Fruit fly (Drosophila melanogaster) whole organism, embryonic: Measurements from ENCODE around the gene CG42465.

ENCODE experiments used
- Blimp-1 ChIP-seq: fragments of 200-800 bp; sonication (Bioruptor generic); optimal IDR thresholded peaks from 3 replicates; lab custom pipeline; 2018; ENCODE audit warnings: missing biosample characterization, missing genetic modification characterization, mild to moderate bottlenecking, moderate library complexity, missing genetic modification reagents
- CG10209 ChIP-seq: fragments of 200-800 bp; sonication (Bioruptor generic); optimal IDR thresholded peaks from 3 replicates; lab custom pipeline; 2017; ENCODE audit warnings: missing biosample characterization, mild to moderate bottlenecking, missing genetic modification characterization, missing genetic modification reagents
- CG10274 ChIP-seq: fragments of 200-800 bp; sonication (Bioruptor generic); optimal IDR thresholded peaks from 3 replicates; lab custom pipeline; 2017; ENCODE audit warnings: missing biosample characterization, mild to moderate bottlenecking, missing genetic modification characterization
- CG10462 ChIP-seq: fragments of 200-800 bp; sonication (Bioruptor generic); optimal IDR thresholded peaks from 2 replicates; lab custom pipeline; 2016; ENCODE audit warnings: missing biosample characterization, missing genetic modification characterization
- CG11085 ChIP-seq: fragments of 200-800 bp; sonication (Bioruptor generic); IDR thresholded peaks from 2 replicates; pipeline ENCODE4 v1.3.6; 2022; ENCODE audit warnings: missing biosample characterization, missing genetic modification characterization
- CG11247 ChIP-seq: fragments of 200-800 bp; sonication (Bioruptor generic); IDR thresholded peaks from 2 replicates; pipeline ENCODE4 v1.3.6; 2022; ENCODE audit warnings: missing biosample characterization, missing genetic modification characterization
- CG14710 ChIP-seq: fragments of 200-800 bp; sonication (Bioruptor generic); optimal IDR thresholded peaks from 3 replicates; lab custom pipeline; 2019; ENCODE audit warnings: missing biosample characterization, mild to moderate bottlenecking, missing genetic modification characterization, moderate library complexity
- CG1602 ChIP-seq: fragments of 200-800 bp; sonication (Bioruptor generic); optimal IDR thresholded peaks from 3 replicates; lab custom pipeline; 2016; ENCODE audit warnings: missing biosample characterization, missing genetic modification characterization
- CG2889 ChIP-seq: fragments of 200-800 bp; sonication (Bioruptor generic); IDR thresholded peaks from 3 replicates; pipeline ENCODE4 v1.3.6; 2022; ENCODE audit warnings: missing biosample characterization, missing genetic modification characterization
- CG30431 ChIP-seq: fragments of 200-800 bp; sonication (Bioruptor generic); optimal IDR thresholded peaks from 2 replicates; lab custom pipeline; 2017; ENCODE audit warnings: missing biosample characterization, missing genetic modification characterization
- CG31224 ChIP-seq: fragments of 200-800 bp; sonication (Bioruptor generic); IDR thresholded peaks from 2 replicates; pipeline ENCODE4 v1.3.6; 2022; ENCODE audit warnings: missing biosample characterization, missing genetic modification characterization
- CG31365 ChIP-seq: fragments of 200-800 bp; sonication (Bioruptor generic); optimal IDR thresholded peaks from 2 replicates; lab custom pipeline; 2018; ENCODE audit warnings: missing biosample characterization, mild to moderate bottlenecking, missing genetic modification characterization
- CG32767 ChIP-seq: fragments of 200-800 bp; sonication (Bioruptor generic); IDR thresholded peaks from 2 replicates; pipeline ENCODE4 v1.3.6; 2022; ENCODE audit warnings: missing biosample characterization, missing genetic modification characterization
- CG32772 ChIP-seq: fragments of 200-800 bp; sonication (Bioruptor generic); IDR thresholded peaks from 2 replicates; pipeline ENCODE4 v1.3.6; 2022; ENCODE audit warnings: missing biosample characterization, missing genetic modification characterization
- CG3995 ChIP-seq: fragments of 200-800 bp; sonication (Bioruptor generic); optimal IDR thresholded peaks from 3 replicates; lab custom pipeline; 2016; ENCODE audit warnings: missing biosample characterization, missing genetic modification characterization
- CG4328 ChIP-seq: fragments of 200-800 bp; sonication (Bioruptor generic); optimal IDR thresholded peaks from 3 replicates; lab custom pipeline; 2017; ENCODE audit warnings: missing biosample characterization, missing genetic modification reagents, missing genetic modification characterization
- CG5245 ChIP-seq: fragments of 200-800 bp; sonication (Bioruptor generic); optimal IDR thresholded peaks from 3 replicates; lab custom pipeline; 2016; ENCODE audit warnings: missing biosample characterization, missing genetic modification characterization
- CG7745 ChIP-seq: fragments of 200-800 bp; sonication (Bioruptor generic); optimal IDR thresholded peaks from 2 replicates; lab custom pipeline; 2018; ENCODE audit warnings: missing biosample characterization, mild to moderate bottlenecking, missing genetic modification characterization, moderate library complexity
- CG7963 ChIP-seq: fragments of 200-800 bp; sonication (Bioruptor generic); IDR thresholded peaks from 3 replicates; pipeline ENCODE4 v1.3.6; 2022; ENCODE audit warnings: missing biosample characterization, missing genetic modification characterization; ENCODE audit not compliant: partially characterized antibody
- CG7987 ChIP-seq: fragments of 200-800 bp; sonication (Bioruptor generic); optimal IDR thresholded peaks from 2 replicates; lab custom pipeline; 2018; ENCODE audit warnings: missing biosample characterization, mild to moderate bottlenecking, missing genetic modification characterization, moderate library complexity
- CG8924 ChIP-seq: fragments of 200-800 bp; optimal IDR thresholded peaks from 3 replicates; lab custom pipeline; 2019; ENCODE audit warnings: missing biosample characterization, mild to moderate bottlenecking, missing genetic modification characterization, moderate library complexity
- CG9609 ChIP-seq: fragments of 200-800 bp; sonication (Bioruptor generic); optimal IDR thresholded peaks from 3 replicates; lab custom pipeline; 2016; ENCODE audit warnings: missing biosample characterization, missing genetic modification characterization
- CG9932 ChIP-seq: fragments of 200-800 bp; sonication (Bioruptor generic); IDR thresholded peaks from 2 replicates; pipeline ENCODE4 v1.3.6; 2022; ENCODE audit warnings: missing biosample characterization, missing genetic modification characterization
- Chrac-16 ChIP-seq: fragments of 200-800 bp; sonication (Bioruptor generic); optimal IDR thresholded peaks from 3 replicates; lab custom pipeline; 2016; ENCODE audit warnings: missing biosample characterization, missing genetic modification characterization
- D ChIP-seq, 2 experiments: fragments of 200-800 bp in 1 of 2; fragments of >200 bp in 1 of 2; sonication (Bioruptor generic) in 1 of 2; optimal IDR thresholded peaks; 2 replicates in 1 of 2; 3 replicates in 1 of 2; lab custom pipeline; 2017; ENCODE audit warnings: mild to moderate bottlenecking in 1 of 2, missing biosample characterization in 1 of 2, missing genetic modification characterization in 1 of 2, missing genetic modification reagents in 1 of 2
- Dbx ChIP-seq: fragments of 200-800 bp; sonication (Bioruptor generic); IDR thresholded peaks from 3 replicates; pipeline ENCODE4 v1.3.6; 2022; ENCODE audit warnings: missing biosample characterization, missing genetic modification characterization
- Gug ChIP-seq: fragments of 200-800 bp; sonication (Bioruptor generic); IDR thresholded peaks from 4 replicates; pipeline ENCODE4 v1.3.6; 2022; ENCODE audit warnings: missing biosample characterization, missing genetic modification characterization
- HmgD ChIP-seq: fragments of 200-800 bp; sonication (Bioruptor generic); optimal IDR thresholded peaks from 3 replicates; lab custom pipeline; 2016; ENCODE audit warnings: missing biosample characterization, missing genetic modification characterization
- MBD-R2 ChIP-seq: fragments of 200-800 bp; sonication (Bioruptor generic); IDR thresholded peaks from 2 replicates; pipeline ENCODE4 v1.3.6; 2022; ENCODE audit warnings: missing biosample characterization, missing genetic modification characterization
- Med ChIP-seq: fragments of 200-800 bp; sonication (Bioruptor generic); peaks from one replicate; lab custom pipeline; 2016; ENCODE audit warnings: missing biosample characterization, missing genetic modification characterization, mild to moderate bottlenecking, inconsistent platforms, moderate library complexity
- NC2α ChIP-seq: fragments of 200-800 bp; sonication (Bioruptor generic); optimal IDR thresholded peaks from 2 replicates; lab custom pipeline; 2016; ENCODE audit warnings: missing biosample characterization, missing genetic modification characterization
- NFAT ChIP-seq: fragments of 200-800 bp; sonication (Bioruptor generic); IDR thresholded peaks from 2 replicates; pipeline ENCODE4 v1.3.6; 2022; ENCODE audit warnings: missing biosample characterization, missing genetic modification characterization
- NK7.1 ChIP-seq: fragments of 200-800 bp; sonication (Bioruptor generic); optimal IDR thresholded peaks from 3 replicates; lab custom pipeline; 2016; ENCODE audit warnings: missing biosample characterization, missing genetic modification characterization
- Oli ChIP-seq: fragments of 200-800 bp; sonication (Bioruptor generic); optimal IDR thresholded peaks from 2 replicates; lab custom pipeline; 2018; ENCODE audit warnings: missing biosample characterization, mild to moderate bottlenecking, missing genetic modification characterization, moderate library complexity
- Pdp1 ChIP-seq, 2 experiments: fragments of 200-800 bp; sonication (Bioruptor generic); optimal IDR thresholded peaks; 3 replicates each; lab custom pipeline; 2016; ENCODE audit warnings: missing biosample characterization in 2 of 2, missing genetic modification characterization in 2 of 2, mild to moderate bottlenecking in 1 of 2, moderate library complexity in 1 of 2
- Sin3A ChIP-seq: fragments of >200 bp; optimal IDR thresholded peaks from 2 replicates; lab custom pipeline; 2018
- Vsx1 ChIP-seq: fragments of 200-800 bp; sonication (Bioruptor generic); optimal IDR thresholded peaks from 2 replicates; lab custom pipeline; 2017; ENCODE audit warnings: missing biosample characterization, mild to moderate bottlenecking, missing genetic modification characterization, missing genetic modification reagents
- ab ChIP-seq: fragments of 200-800 bp; sonication (Bioruptor generic); optimal IDR thresholded peaks from 2 replicates; lab custom pipeline; 2016; ENCODE audit warnings: missing biosample characterization, missing genetic modification characterization
- ara ChIP-seq: fragments of 200-800 bp; sonication (Bioruptor generic); IDR thresholded peaks from 2 replicates; pipeline ENCODE4 v1.3.6; 2022; ENCODE audit warnings: missing biosample characterization, missing genetic modification characterization
- crc ChIP-seq: fragments of 200-800 bp; sonication (Bioruptor generic); optimal IDR thresholded peaks from 2 replicates; lab custom pipeline; 2016; ENCODE audit warnings: missing biosample characterization, missing genetic modification characterization
- crol ChIP-seq: fragments of 200-800 bp; sonication (Bioruptor generic); IDR thresholded peaks from 2 replicates; pipeline ENCODE4 v1.3.6; 2022; ENCODE audit warnings: missing biosample characterization, missing genetic modification characterization
- gcm ChIP-seq: fragments of 200-800 bp; sonication (Bioruptor generic); optimal IDR thresholded peaks from 2 replicates; lab custom pipeline; 2019; ENCODE audit warnings: missing biosample characterization, mild to moderate bottlenecking, missing genetic modification characterization, moderate library complexity
- gfzf ChIP-seq: fragments of 200-800 bp; sonication (Bioruptor generic); optimal IDR thresholded peaks from 2 replicates; lab custom pipeline; 2016; ENCODE audit warnings: missing biosample characterization, mild to moderate bottlenecking, missing genetic modification characterization, moderate library complexity
- inv ChIP-seq: fragments of 200-800 bp; sonication (Bioruptor generic); IDR thresholded peaks from 2 replicates; pipeline ENCODE4 v1.3.6; 2022; ENCODE audit warnings: missing biosample characterization, missing genetic modification characterization; ENCODE audit not compliant: partially characterized antibody
- kah ChIP-seq: fragments of 200-800 bp; sonication (Bioruptor generic); optimal IDR thresholded peaks from 2 replicates; lab custom pipeline; 2018; ENCODE audit warnings: missing biosample characterization, mild to moderate bottlenecking, missing genetic modification characterization
- lov ChIP-seq, 2 experiments: fragments of 200-800 bp in 1 of 2; fragments of >200 bp in 1 of 2; sonication (Bioruptor generic) in 1 of 2; IDR thresholded peaks in 1 of 2; optimal IDR thresholded peaks in 1 of 2; 2 replicates in 1 of 2; 3 replicates in 1 of 2; pipeline versions ENCODE4 v1.3.6 to Lab custom; 2017 to 2022; ENCODE audit warnings: missing biosample characterization in 1 of 2, missing genetic modification characterization in 1 of 2
- sima ChIP-seq: fragments of 200-800 bp; sonication (Bioruptor generic); optimal IDR thresholded peaks from 2 replicates; lab custom pipeline; 2016; ENCODE audit warnings: missing biosample characterization, missing genetic modification characterization
- sr ChIP-seq: fragments of 200-800 bp; sonication (Bioruptor generic); IDR thresholded peaks from 3 replicates; pipeline ENCODE4 v1.3.6; 2022; ENCODE audit warnings: missing biosample characterization, missing genetic modification characterization
- tll ChIP-seq, 2 experiments: fragments of 200-800 bp in 1 of 2; fragments of >200 bp in 1 of 2; sonication (Bioruptor generic) in 1 of 2; optimal IDR thresholded peaks; 2 replicates each; lab custom pipeline; 2017 to 2019; ENCODE audit warnings: missing biosample characterization in 2 of 2, missing genetic modification characterization in 2 of 2, mild to moderate bottlenecking in 1 of 2, moderate library complexity in 1 of 2
- tna ChIP-seq: fragments of 200-800 bp; sonication (Bioruptor generic); IDR thresholded peaks from 2 replicates; pipeline ENCODE4 v1.3.6; 2022; ENCODE audit warnings: missing biosample characterization, missing genetic modification characterization; ENCODE audit not compliant: partially characterized antibody

CG42465 gene

DNA sequence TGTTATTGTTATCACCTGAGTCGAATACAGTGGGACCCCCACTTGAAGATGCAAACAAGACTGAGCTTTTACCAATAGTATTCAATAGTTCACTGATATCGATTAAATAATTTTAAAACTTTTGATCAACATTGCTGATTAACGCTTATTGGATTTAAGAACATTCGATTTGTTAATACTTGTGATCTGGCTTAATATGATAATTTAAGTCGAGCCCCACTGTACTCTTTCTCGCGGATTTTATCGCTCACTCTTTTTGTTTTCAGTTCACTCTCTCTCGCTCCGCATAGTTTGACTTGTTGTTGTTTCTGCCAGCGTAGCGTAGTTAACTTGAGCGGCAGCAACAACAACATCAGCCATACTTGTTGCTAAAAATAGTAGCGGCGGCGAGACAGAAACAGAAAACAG lies 44.3 kb upstream of the CG42465 start (continued):
- TF ChIP-seq HmgD: peak; percentile 97
- TF ChIP-seq Gug: peak; percentile 97
- peak; percentile 97 for TF ChIP-seq Blimp-1 (GFP tag; lab: Kevin White, UChicago)
- TF ChIP-seq crol (GFP tag; lab: Robert Waterston, UW): peak; percentile 49; the same call in 1 of the 2 replicates
- no peak for TF ChIP-seq Sin3A (lab: Kevin White, UChicago)
- peak; percentile 95 for TF ChIP-seq sima (GFP tag; lab: Kevin White, UChicago)
- TF ChIP-seq gcm (GFP tag; lab: Kevin White, UChicago): peak; percentile 99
- TF ChIP-seq CG14710 (tag; lab: Kevin White, UChicago): peak; percentile 97
- TF ChIP-seq CG10274 (GFP tag; lab: Kevin White, UChicago): peak; percentile 92
- TF ChIP-seq NC2α (GFP tag; lab: Kevin White, UChicago): peak; percentile 96
- no peak for TF ChIP-seq inv (GFP tag; lab: Robert Waterston, UW)
- TF ChIP-seq crc (GFP tag; lab: Kevin White, UChicago): peak; percentile 98
- peak; percentile 96 for TF ChIP-seq CG10462 (GFP tag; lab: Kevin White, UChicago)
- TF ChIP-seq ab (GFP tag; lab: Kevin White, UChicago): peak; percentile 94
- no peak for TF ChIP-seq D (optimal IDR thresholded peaks at IDR 0.05; lab: Kevin White, UChicago)
- TF ChIP-seq D (GFP tag; optimal IDR thresholded peaks at IDR 0.05; lab: Kevin White, UChicago): peak; percentile 98
- TF ChIP-seq CG7745 (tag; lab: Kevin White, UChicago): peak; percentile 89
- no peak for TF ChIP-seq CG7963 (GFP tag; lab: Robert Waterston, UW)
- TF ChIP-seq CG11247 (GFP tag; lab: Robert Waterston, UW): peak; percentile 96
- no peak for TF ChIP-seq tna (GFP tag; lab: Robert Waterston, UW)
- peak; percentile 98 for TF ChIP-seq NFAT (GFP tag; lab: Robert Waterston, UW)
- peak; percentile 99 for TF ChIP-seq CG8924
- peak; percentile 99 for TF ChIP-seq CG9932 (GFP tag; lab: Robert Waterston, UW)
- peak; percentile 98 for TF ChIP-seq CG5245
- peak; percentile 97 for TF ChIP-seq CG32767 (GFP tag; lab: Robert Waterston, UW)
- TF ChIP-seq CG2889 (GFP tag; lab: Robert Waterston, UW): peak; percentile 95
- TF ChIP-seq NK7.1 (GFP tag; lab: Kevin White, UChicago): peak; percentile 97
- TF ChIP-seq ara: peak; percentile 97
- TF ChIP-seq Vsx1 (GFP tag; lab: Kevin White, UChicago): peak; percentile 94
- TF ChIP-seq CG1602 (GFP tag; lab: Kevin White, UChicago): peak; percentile 96
- TF ChIP-seq lov (optimal IDR thresholded peaks at IDR 0.05; lab: Kevin White, UChicago): no peak
- TF ChIP-seq lov (GFP tag; IDR thresholded peaks at IDR 0.05; lab: Robert Waterston, UW): peak; percentile 98
- TF ChIP-seq CG31224: peak; percentile 95
- TF ChIP-seq sr (GFP tag; lab: Robert Waterston, UW): peak; percentile 86
- peak; percentile 84 for TF ChIP-seq CG3995 (GFP tag; lab: Kevin White, UChicago)
- TF ChIP-seq CG11085 (GFP tag; lab: Robert Waterston, UW): peak; percentile 96
- TF ChIP-seq tll (GFP tag; optimal IDR thresholded peaks at IDR 0.05; lab: Kevin White, UChicago): peak in 1 of 2 experiments; percentile 56
- TF ChIP-seq Dbx (GFP tag; lab: Robert Waterston, UW): peak; percentile 98
- TF ChIP-seq Chrac-16: peak; percentile 98
- peak; percentile 93 for TF ChIP-seq CG31365 (tag; lab: Kevin White, UChicago)
- TF ChIP-seq CG4328 (GFP tag; lab: Kevin White, UChicago): peak; percentile 98
- TF ChIP-seq CG32772: peak; percentile 97
- peak; percentile 93 for TF ChIP-seq CG7987 (GFP tag; lab: Kevin White, UChicago)
- TF ChIP-seq MBD-R2: peak; percentile 98
- TF ChIP-seq Med (GFP tag; lab: Kevin White, UChicago): peak; percentile 100
- TF ChIP-seq CG30431 (GFP tag; lab: Kevin White, UChicago): peak; percentile 97
- peak; percentile 97 for TF ChIP-seq CG10209 (GFP tag; lab: Kevin White, UChicago)
- peak; percentile 99 for TF ChIP-seq Oli (tag; lab: Kevin White, UChicago)
- TF ChIP-seq CG9609: peak; percentile 97
- peak; percentile 22 for TF ChIP-seq gfzf (GFP tag; lab: Kevin White, UChicago)
- peak; percentile 97 to 98 for TF ChIP-seq Pdp1 (GFP tag; optimal IDR thresholded peaks at IDR 0.05; lab: Kevin White, UChicago)
- TF ChIP-seq kah (GFP tag; lab: Kevin White, UChicago): peak; percentile 4
